Fruit fly (Drosophila melanogaster): ENCODE measurements around the gene CG5478.

DNA sequence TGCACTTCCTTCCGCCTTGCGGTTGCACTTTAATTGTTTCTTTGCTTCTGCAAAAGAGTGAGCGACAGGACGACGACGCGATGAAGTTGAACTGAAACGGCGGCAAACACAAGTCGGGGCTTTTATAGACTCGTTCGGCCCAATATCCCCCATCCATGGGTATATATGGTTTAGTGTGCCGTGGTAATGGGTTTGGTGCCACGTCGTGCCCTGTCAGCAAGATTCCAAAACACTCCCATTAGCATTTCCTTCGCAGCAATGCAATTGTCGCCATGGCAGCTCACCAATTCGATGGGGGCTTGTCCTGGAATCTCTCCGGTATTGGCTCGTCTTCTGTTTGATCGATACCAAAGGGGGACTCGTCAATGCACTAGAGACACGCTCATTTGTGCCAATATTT, 15.6 kb downstream of the CG5478 start, which contains the start of gene CG45105:
- TF ChIP-seq Hr96 (GFP tag; optimal IDR thresholded peaks at IDR 0.05) = no peak
- TF ChIP-seq kay (GFP tag; ENCODE audit: borderline replicate concordance) = no peak
- TF ChIP-seq Clk (GFP tag; optimal IDR thresholded peaks at IDR 0.05) = no peak
- no peak for TF ChIP-seq Crg-1 (GFP tag; optimal IDR thresholded peaks at IDR 0.05)
- TF ChIP-seq tj (GFP tag; optimal IDR thresholded peaks at IDR 0.05) = no peak
- no peak for TF ChIP-seq cnc (optimal IDR thresholded peaks at IDR 0.05)
- TF ChIP-seq Mnt (GFP tag; optimal IDR thresholded peaks at IDR 0.05) = no peak
- TF ChIP-seq CG7101 (tag; optimal IDR thresholded peaks at IDR 0.05) = no peak
- TF ChIP-seq ovo (GFP tag; optimal IDR thresholded peaks at IDR 0.05) = no peak
- TF ChIP-seq pad (GFP tag; optimal IDR thresholded peaks at IDR 0.05) = no peak
- TF ChIP-seq CG11617 (GFP tag; optimal IDR thresholded peaks at IDR 0.05) = no peak
- TF ChIP-seq bab1 (GFP tag; optimal IDR thresholded peaks at IDR 0.05) = no peak
- TF ChIP-seq CG5204 (GFP tag; optimal IDR thresholded peaks at IDR 0.05) = no peak
- TF ChIP-seq CG1620 (GFP tag; optimal IDR thresholded peaks at IDR 0.05) = no peak
